Fruit fly (Drosophila melanogaster): ENCODE results near the gene CG46320.

dm6 chr3L:5768532-5769497 is 104.9 kb downstream of the CG46320 start, which contains the start of the genes Ppat-Dpck and scny:
- TF ChIP-seq CG13775 (GFP tag; optimal IDR thresholded peaks at IDR 0.05) = peak; percentile 27
- TF ChIP-seq CG2120 (GFP tag; optimal IDR thresholded peaks at IDR 0.05) = peak; percentile 27
- TF ChIP-seq CG10654 (GFP tag; optimal IDR thresholded peaks at IDR 0.05) = no peak
- no peak for TF ChIP-seq gsb-n (tag; optimal IDR thresholded peaks at IDR 0.05)
- TF ChIP-seq jigr1 (GFP tag; IDR thresholded peaks at IDR 0.05) = no peak; the same call in 2 of the 3 replicates
- TF ChIP-seq Lpt (GFP tag; optimal IDR thresholded peaks at IDR 0.05) = no peak
- no peak for TF ChIP-seq CG2875 (GFP tag; optimal IDR thresholded peaks at IDR 0.05)
- TF ChIP-seq row (GFP tag; IDR thresholded peaks at IDR 0.05) = peak; percentile 77
- peak; percentile 80 for TF ChIP-seq YL-1 (GFP tag; optimal IDR thresholded peaks at IDR 0.05)
- TF ChIP-seq crc (GFP tag; optimal IDR thresholded peaks at IDR 0.05) = no peak
- TF ChIP-seq CG5245 (GFP tag; optimal IDR thresholded peaks at IDR 0.05) = no peak
- peak; percentile 59; the same call in 1 of the 2 replicates for TF ChIP-seq nerfin-2 (GFP tag; IDR thresholded peaks at IDR 0.05; ENCODE audit: partially characterized antibody)
